Fruit fly (Drosophila melanogaster) whole organism, embryonic: ENCODE data around the gene CG14020.

Experiments
- Adf1 ChIP-seq: fragments of 200-800 bp; sonication (Bioruptor generic); IDR thresholded peaks from 2 replicates; pipeline ENCODE4 v1.3.6; 2022; ENCODE audit warnings: missing biosample characterization, missing genetic modification characterization
- Atf3 ChIP-seq: fragments of 200-800 bp; sonication (Bioruptor generic); optimal IDR thresholded peaks from 3 replicates; lab custom pipeline; 2016; ENCODE audit warnings: missing biosample characterization, missing genetic modification characterization
- B-H2 ChIP-seq: fragments of 200-800 bp; sonication (Bioruptor generic); optimal IDR thresholded peaks from 2 replicates; lab custom pipeline; 2018; ENCODE audit warnings: missing biosample characterization, mild to moderate bottlenecking, missing genetic modification characterization
- Bgb ChIP-seq: fragments of 200-800 bp; sonication (Bioruptor generic); IDR thresholded peaks from 2 replicates; pipeline ENCODE4 v1.3.6; 2022; ENCODE audit warnings: missing biosample characterization, missing genetic modification characterization; ENCODE audit not compliant: partially characterized antibody
- CG10543 ChIP-seq: fragments of 200-800 bp; sonication (Bioruptor generic); optimal IDR thresholded peaks from 3 replicates; lab custom pipeline; 2017; ENCODE audit warnings: missing biosample characterization, mild to moderate bottlenecking, missing genetic modification characterization, moderate library complexity
- CG12236 ChIP-seq: fragments of 200-800 bp; sonication (Bioruptor generic); optimal IDR thresholded peaks from 2 replicates; lab custom pipeline; 2016; ENCODE audit warnings: missing biosample characterization, missing genetic modification characterization
- CG12769 ChIP-seq: fragments of 200-800 bp; sonication (Bioruptor generic); optimal IDR thresholded peaks from 2 replicates; lab custom pipeline; 2019; ENCODE audit warnings: missing biosample characterization, mild to moderate bottlenecking, missing genetic modification characterization, moderate library complexity
- CG13424 ChIP-seq: fragments of 200-800 bp; sonication (Bioruptor generic); optimal IDR thresholded peaks from 2 replicates; lab custom pipeline; 2019; ENCODE audit warnings: missing biosample characterization, mild to moderate bottlenecking, missing genetic modification characterization, moderate library complexity
- CG14860 ChIP-seq: fragments of 200-800 bp; sonication (Bioruptor generic); IDR thresholded peaks from 3 replicates; pipeline ENCODE4 v1.3.6; 2022; ENCODE audit warnings: missing biosample characterization, missing genetic modification characterization; ENCODE audit not compliant: partially characterized antibody
- CG16813 ChIP-seq: fragments of 200-800 bp; sonication (Bioruptor generic); IDR thresholded peaks from 3 replicates; pipeline ENCODE4 v1.3.6; 2022; ENCODE audit warnings: missing biosample characterization, missing genetic modification characterization; ENCODE audit not compliant: partially characterized antibody
- CG17385 ChIP-seq: fragments of 200-800 bp; sonication (Bioruptor generic); optimal IDR thresholded peaks from 3 replicates; lab custom pipeline; 2018; ENCODE audit warnings: missing biosample characterization, mild to moderate bottlenecking, missing genetic modification characterization
- CG18599 ChIP-seq: fragments of 200-800 bp; sonication (Bioruptor generic); optimal IDR thresholded peaks from 3 replicates; lab custom pipeline; 2017; ENCODE audit warnings: missing biosample characterization, missing genetic modification characterization, mild to moderate bottlenecking, moderate library complexity, missing genetic modification reagents
- CG30431 ChIP-seq: fragments of 200-800 bp; sonication (Bioruptor generic); optimal IDR thresholded peaks from 2 replicates; lab custom pipeline; 2017; ENCODE audit warnings: missing biosample characterization, missing genetic modification characterization
- CG34422 ChIP-seq: fragments of 200-800 bp; sonication (Bioruptor generic); IDR thresholded peaks from 3 replicates; pipeline ENCODE4 v1.3.6; 2022; ENCODE audit warnings: missing biosample characterization, missing genetic modification characterization
- CG42726 ChIP-seq: fragments of 200-800 bp; sonication (Bioruptor generic); IDR thresholded peaks from 2 replicates; pipeline ENCODE4 v1.3.6; 2022; ENCODE audit warnings: missing biosample characterization, missing genetic modification characterization; ENCODE audit not compliant: partially characterized antibody
- CG4854 ChIP-seq: fragments of 200-800 bp; sonication (Bioruptor generic); optimal IDR thresholded peaks from 2 replicates; lab custom pipeline; 2016; ENCODE audit warnings: missing biosample characterization, missing genetic modification characterization, inconsistent platforms
- CG7372 ChIP-seq: fragments of 200-800 bp; sonication (Bioruptor generic); IDR thresholded peaks from 2 replicates; pipeline ENCODE4 v1.3.6; 2022; ENCODE audit warnings: missing biosample characterization, missing genetic modification characterization
- CG9797 ChIP-seq: fragments of 200-800 bp; sonication (Bioruptor generic); optimal IDR thresholded peaks from 3 replicates; lab custom pipeline; 2018; ENCODE audit warnings: missing biosample characterization, mild to moderate bottlenecking, missing genetic modification characterization
- CG9876 ChIP-seq: fragments of 200-800 bp; sonication (Bioruptor generic); optimal IDR thresholded peaks from 2 replicates; lab custom pipeline; 2016; ENCODE audit warnings: missing biosample characterization, missing genetic modification characterization
- Camta ChIP-seq: fragments of 200-800 bp; sonication (Bioruptor generic); optimal IDR thresholded peaks from 2 replicates; lab custom pipeline; 2016; ENCODE audit warnings: missing biosample characterization, missing genetic modification characterization
- CoRest ChIP-seq: fragments of 200-800 bp; sonication (Bioruptor generic); optimal IDR thresholded peaks from 3 replicates; lab custom pipeline; 2018; ENCODE audit warnings: missing biosample characterization, mild to moderate bottlenecking, missing genetic modification characterization, moderate library complexity
- Doc3 ChIP-seq: fragments of 200-800 bp; sonication (Bioruptor generic); IDR thresholded peaks from 3 replicates; pipeline ENCODE4 v1.3.6; 2022; ENCODE audit warnings: missing biosample characterization, missing genetic modification characterization; ENCODE audit not compliant: partially characterized antibody
- Dp ChIP-seq: fragments of 200-800 bp; sonication (Bioruptor generic); optimal IDR thresholded peaks from 2 replicates; lab custom pipeline; 2018; ENCODE audit warnings: missing biosample characterization, mild to moderate bottlenecking, missing genetic modification characterization, moderate library complexity
- Ets65A ChIP-seq: fragments of 200-800 bp; sonication (Bioruptor generic); peaks from one replicate; lab custom pipeline; 2016; ENCODE audit warnings: missing biosample characterization, missing genetic modification characterization
- Fer3 ChIP-seq: fragments of 200-800 bp; sonication (Bioruptor generic); optimal IDR thresholded peaks from 2 replicates; lab custom pipeline; 2018; ENCODE audit warnings: missing biosample characterization, mild to moderate bottlenecking, missing genetic modification characterization, moderate library complexity
- H2.0 ChIP-seq: fragments of 200-800 bp; sonication (Bioruptor generic); IDR thresholded peaks from 2 replicates; pipeline ENCODE4 v1.3.6; 2022; ENCODE audit warnings: missing biosample characterization, missing genetic modification characterization
- Hr39 ChIP-seq: fragments of >200 bp; optimal IDR thresholded peaks from 2 replicates; lab custom pipeline; 2017
- Jarid2 ChIP-seq: fragments of 200-800 bp; sonication (Bioruptor generic); optimal IDR thresholded peaks from 3 replicates; lab custom pipeline; 2017; ENCODE audit warnings: mild to moderate bottlenecking, missing biosample characterization, missing genetic modification reagents, missing genetic modification characterization
- Lpt ChIP-seq: fragments of >200 bp; optimal IDR thresholded peaks from 2 replicates; lab custom pipeline; 2018; ENCODE audit warnings: missing biosample characterization, missing genetic modification characterization
- Med ChIP-seq: fragments of 200-800 bp; sonication (Bioruptor generic); peaks from one replicate; lab custom pipeline; 2016; ENCODE audit warnings: missing biosample characterization, missing genetic modification characterization, mild to moderate bottlenecking, inconsistent platforms, moderate library complexity
- Six4 ChIP-seq: fragments of 200-800 bp; sonication (Bioruptor generic); optimal IDR thresholded peaks from 2 replicates; lab custom pipeline; 2016; ENCODE audit warnings: missing biosample characterization, missing genetic modification characterization
- Trl ChIP-seq, 3 experiments: fragments of >200 bp in 2 of 3; fragments of 200-800 bp in 1 of 3; sonication (Bioruptor generic) in 1 of 3; optimal IDR thresholded peaks; 2 replicates in 1 of 3; 3 replicates in 2 of 3; lab custom pipeline; 2016 to 2017; ENCODE audit warnings: missing biosample characterization in 1 of 3, missing genetic modification characterization in 1 of 3
- Xbp1 ChIP-seq: fragments of 200-800 bp; sonication (Bioruptor generic); optimal IDR thresholded peaks from 3 replicates; lab custom pipeline; 2016; ENCODE audit warnings: missing biosample characterization, mild to moderate bottlenecking, missing genetic modification characterization
- abd-A ChIP-seq: fragments of 200-800 bp; sonication (Bioruptor generic); optimal IDR thresholded peaks from 3 replicates; lab custom pipeline; 2019; ENCODE audit warnings: missing biosample characterization, mild to moderate bottlenecking, missing genetic modification characterization, moderate library complexity
- chinmo ChIP-seq: fragments of 200-800 bp; sonication (Bioruptor generic); IDR thresholded peaks from 4 replicates; pipeline ENCODE4 v1.3.6; 2022; ENCODE audit warnings: missing biosample characterization, missing genetic modification characterization; ENCODE audit not compliant: partially characterized antibody
- chm ChIP-seq: fragments of 200-800 bp; sonication (Bioruptor generic); IDR thresholded peaks from 2 replicates; pipeline ENCODE4 v1.3.6; 2022; ENCODE audit warnings: missing biosample characterization, missing genetic modification characterization
- dm ChIP-seq: fragments of 200-800 bp; sonication (Bioruptor generic); optimal IDR thresholded peaks from 3 replicates; lab custom pipeline; 2016; ENCODE audit warnings: missing biosample characterization, missing genetic modification characterization
- gce ChIP-seq: fragments of 200-800 bp; sonication (Bioruptor generic); IDR thresholded peaks from 3 replicates; pipeline ENCODE4 v1.3.6; 2022; ENCODE audit warnings: missing biosample characterization, missing genetic modification characterization
- h ChIP-seq: fragments of >200 bp; optimal IDR thresholded peaks from 2 replicates; lab custom pipeline; 2017
- maf-S ChIP-seq: fragments of 200-800 bp; sonication (Bioruptor generic); optimal IDR thresholded peaks from 2 replicates; lab custom pipeline; 2016; ENCODE audit warnings: missing biosample characterization, missing genetic modification characterization
- phol ChIP-seq: fragments of 200-800 bp; sonication (Bioruptor generic); optimal IDR thresholded peaks from 3 replicates; lab custom pipeline; 2018; ENCODE audit warnings: missing biosample characterization, mild to moderate bottlenecking, missing genetic modification characterization, moderate library complexity
- prd ChIP-seq, 3 experiments: fragments of >200 bp in 2 of 3; fragments of 200-800 bp in 1 of 3; sonication (Bioruptor generic) in 1 of 3; optimal IDR thresholded peaks in 2 of 3; IDR thresholded peaks in 1 of 3; 2 replicates in 2 of 3; 3 replicates in 1 of 3; pipeline versions ENCODE4 v1.3.6 to Lab custom; 2017 to 2022; ENCODE audit warnings: missing biosample characterization in 1 of 3, missing genetic modification characterization in 1 of 3
- row ChIP-seq: fragments of 200-800 bp; sonication (Bioruptor generic); IDR thresholded peaks from 3 replicates; pipeline ENCODE4 v1.3.6; 2022; ENCODE audit warnings: missing biosample characterization, missing genetic modification characterization
- sc ChIP-seq, 3 experiments: fragments of >200 bp in 2 of 3; fragments of 200-800 bp in 1 of 3; sonication (Bioruptor generic) in 1 of 3; optimal IDR thresholded peaks; 2 replicates in 2 of 3; 3 replicates in 1 of 3; lab custom pipeline; 2017; ENCODE audit warnings: mild to moderate bottlenecking in 1 of 3, missing biosample characterization in 1 of 3, missing genetic modification characterization in 1 of 3, missing genetic modification reagents in 1 of 3
- sd ChIP-seq: fragments of 200-800 bp; sonication (Bioruptor generic); optimal IDR thresholded peaks from 3 replicates; lab custom pipeline; 2018; ENCODE audit warnings: missing biosample characterization, mild to moderate bottlenecking, missing genetic modification characterization, moderate library complexity
- sens ChIP-seq: fragments of 200-800 bp; sonication (Bioruptor generic); peaks from one replicate; lab custom pipeline; 2016; ENCODE audit warnings: missing biosample characterization, missing genetic modification characterization
- sr ChIP-seq: fragments of 200-800 bp; sonication (Bioruptor generic); IDR thresholded peaks from 3 replicates; pipeline ENCODE4 v1.3.6; 2022; ENCODE audit warnings: missing biosample characterization, missing genetic modification characterization
- ttk ChIP-seq: fragments of 200-800 bp; sonication (Bioruptor generic); IDR thresholded peaks from 2 replicates; pipeline ENCODE4 v2.1.2; 2022; ENCODE audit warnings: missing biosample characterization, missing genetic modification characterization
- unpg ChIP-seq: fragments of 200-800 bp; sonication (Bioruptor generic); optimal IDR thresholded peaks from 3 replicates; lab custom pipeline; 2018; ENCODE audit warnings: missing biosample characterization, mild to moderate bottlenecking, missing genetic modification characterization, moderate library complexity
- zfh2 ChIP-seq: fragments of 200-800 bp; sonication (Bioruptor generic); optimal IDR thresholded peaks from 2 replicates; lab custom pipeline; 2016; ENCODE audit warnings: missing biosample characterization, missing genetic modification characterization

CG14020 gene

DNA sequence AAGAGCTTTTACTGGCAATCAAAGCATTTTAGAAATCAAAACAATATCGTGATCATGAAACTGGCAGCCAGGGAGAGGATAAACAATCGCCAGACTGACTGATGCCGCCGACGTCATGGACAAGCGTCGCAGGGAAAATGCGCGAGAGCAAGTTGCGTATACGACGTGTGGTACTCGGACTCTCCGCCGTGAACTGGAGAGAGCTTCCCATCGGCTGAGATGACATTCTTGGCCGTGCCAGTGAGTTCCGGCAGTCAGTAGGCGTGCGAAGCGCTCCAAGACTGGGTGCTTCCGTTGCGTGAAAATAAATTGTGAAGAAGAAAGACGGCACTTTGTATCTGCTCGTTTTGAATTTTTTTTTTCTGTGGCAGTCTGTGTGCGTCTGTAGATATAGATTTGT is 37.3 kb downstream of the CG14020 start, which contains the start of gene GluRIIA:
TSS of gene GluRIIA (plus strand) at position 255 of the 400 bp plus-strand sequence.
- TF ChIP-seq Six4 (GFP tag; lab: Kevin White, UChicago) (no peak), Dp (GFP tag; lab: Kevin White, UChicago) (no peak), chinmo (GFP tag; lab: Robert Waterston, UW) (0 out of 4 replicates have a peak, but pooled peaks have one; percentile 42), CG17385 (GFP tag; lab: Kevin White, UChicago) (no peak), maf-S (GFP tag; lab: Kevin White, UChicago) (no peak), Med (GFP tag; lab: Kevin White, UChicago) (peak; percentile 70), CG9876 (no peak), CG9797 (GFP tag; lab: Kevin White, UChicago) (no peak), CG12769 (tag; lab: Kevin White, UChicago) (no peak), chm (GFP tag; lab: Robert Waterston, UW) (no peak), zfh2 (no peak), CG34422 (GFP tag; lab: Robert Waterston, UW) (no peak), gce (GFP tag; lab: Robert Waterston, UW) (no peak), B-H2 (GFP tag; lab: Kevin White, UChicago) (no peak), Xbp1 (GFP tag; lab: Kevin White, UChicago) (no peak), CG4854 (GFP tag; lab: Kevin White, UChicago) (no peak), sr (GFP tag; lab: Robert Waterston, UW) (peak; percentile 84), sd (tag; lab: Kevin White, UChicago) (peak; percentile 54), CG18599 (GFP tag; lab: Kevin White, UChicago) (no peak), CG7372 (GFP tag; lab: Robert Waterston, UW) (peak; percentile 58; the same call in 1 of the 2 replicates), Lpt (no peak), H2.0 (no peak), Fer3 (tag; lab: Kevin White, UChicago) (no peak), unpg (GFP tag; lab: Kevin White, UChicago) (no peak), Trl (optimal IDR thresholded peaks at IDR 0.05; lab: Kevin White, UChicago) (peak; percentile 10 to 34), Trl (GFP tag; optimal IDR thresholded peaks at IDR 0.05; lab: Kevin White, UChicago) (no peak), sc (optimal IDR thresholded peaks at IDR 0.05; lab: Kevin White, UChicago) (no peak), sc (GFP tag; optimal IDR thresholded peaks at IDR 0.05; lab: Kevin White, UChicago) (no peak), Adf1 (GFP tag; lab: Robert Waterston, UW) (no peak), ttk (GFP tag; lab: Robert Waterston, UW) (no peak), Atf3 (GFP tag; lab: Kevin White, UChicago) (no peak), Bgb (GFP tag; lab: Robert Waterston, UW) (no peak), Jarid2 (GFP tag; lab: Kevin White, UChicago) (peak; percentile 21), Ets65A (GFP tag; lab: Kevin White, UChicago) (peak; percentile 64), CoRest (no peak), Doc3 (GFP tag; lab: Robert Waterston, UW) (no peak)

DNA sequence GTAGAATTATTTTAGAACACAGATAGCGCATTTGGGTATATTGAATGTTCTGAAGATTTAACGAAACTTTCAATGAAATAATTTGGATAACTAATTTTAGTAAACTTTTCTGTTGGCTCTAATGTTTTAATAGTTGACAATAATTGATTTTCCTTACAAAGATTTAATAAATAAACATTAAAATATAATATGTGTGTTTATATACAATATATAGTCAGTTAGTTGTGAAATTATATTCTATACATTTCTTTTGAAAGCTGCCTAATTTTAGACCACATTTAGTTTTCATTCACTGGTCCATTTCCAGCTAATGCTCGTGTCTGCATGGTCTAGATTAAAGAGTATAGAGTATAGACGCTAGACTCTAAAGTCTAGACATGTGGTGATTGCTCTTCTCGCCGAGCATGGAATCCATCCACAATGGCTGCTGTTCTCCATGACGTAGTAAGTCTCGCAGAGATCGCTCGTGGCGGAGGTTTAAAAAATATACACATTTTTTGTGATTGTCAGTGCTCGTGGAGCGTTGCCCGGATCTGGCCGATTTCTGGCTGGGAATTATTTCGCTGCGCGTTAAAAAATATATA is 41.4 kb downstream of the CG14020 start, which contains the start of gene GluRIIB:
TSS of gene GluRIIB (plus strand) at position 534 of the 584 bp plus-strand sequence.
- TF ChIP-seq Camta (GFP tag; lab: Kevin White, UChicago) (no peak), sens (GFP tag; lab: Kevin White, UChicago) (no peak), CG12236 (GFP tag; lab: Kevin White, UChicago) (no peak), abd-A (no peak), Hr39 (no peak), CG42726 (GFP tag; lab: Robert Waterston, UW) (no peak), CG14860 (GFP tag; lab: Robert Waterston, UW) (no peak), prd (optimal IDR thresholded peaks at IDR 0.05; lab: Kevin White, UChicago) (no peak), prd (GFP tag; IDR thresholded peaks at IDR 0.05; lab: Robert Waterston, UW) (no peak), phol (tag; lab: Kevin White, UChicago) (peak; percentile 45), CG10543 (GFP tag; lab: Kevin White, UChicago) (peak; percentile 34), CG16813 (GFP tag; lab: Robert Waterston, UW) (no peak), row (peak; percentile 26; the same call in 1 of the 3 replicates), CG30431 (GFP tag; lab: Kevin White, UChicago) (no peak), sd (tag; lab: Kevin White, UChicago) (peak; percentile 16), h (lab: Kevin White, UChicago) (no peak), dm (no peak), CG13424 (tag; lab: Kevin White, UChicago) (peak; percentile 52)
